Fruit fly (Drosophila melanogaster): ENCODE results near the gene TotA.

TotA gene

DNA sequence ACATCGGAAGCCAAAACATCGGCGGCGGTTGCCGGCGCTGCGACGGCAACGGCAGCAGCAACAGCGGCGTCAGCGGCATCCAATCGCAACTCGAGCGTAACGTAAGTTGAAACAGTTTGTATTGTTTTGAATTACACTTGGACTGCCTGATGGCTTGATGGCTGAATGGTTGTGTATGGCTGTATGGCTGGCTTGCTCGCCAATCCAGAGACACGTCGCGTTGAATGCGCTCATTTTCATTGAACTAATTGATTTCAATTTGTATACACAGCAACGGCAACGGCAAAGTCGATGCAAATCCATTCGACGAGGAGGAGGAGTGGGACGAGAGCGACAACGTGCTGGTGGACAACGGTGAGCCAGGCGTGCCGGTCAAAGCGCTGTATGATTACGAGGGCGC lies 32.0 kb upstream of the TotA start:
- no peak for TF ChIP-seq noc (tag; optimal IDR thresholded peaks at IDR 0.05)

DNA sequence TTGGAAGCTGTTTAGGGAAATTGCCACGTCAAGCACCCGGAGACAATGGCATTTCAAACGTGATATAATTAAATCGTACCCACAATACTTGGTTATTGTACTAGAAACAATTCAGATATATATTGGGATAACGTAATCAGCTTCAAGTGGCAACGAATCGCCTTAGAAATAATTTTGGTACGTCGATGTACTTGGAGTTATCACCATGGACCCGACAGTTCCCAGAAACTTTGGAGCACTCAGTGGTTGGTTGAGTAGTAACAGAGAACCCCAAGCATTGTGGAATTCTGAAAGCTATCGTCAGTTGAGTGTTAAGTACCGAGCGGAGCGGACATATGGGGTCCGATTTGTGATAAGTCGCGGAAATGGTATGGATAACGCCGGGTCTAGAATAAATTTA lies 29.0 kb upstream of the TotA start, which contains the start of gene CG15695:
Gene CG15695 (plus strand): TSS at position 301 of the 400 bp plus-strand sequence.
- no peak for TF ChIP-seq noc (tag; optimal IDR thresholded peaks at IDR 0.05)

DNA sequence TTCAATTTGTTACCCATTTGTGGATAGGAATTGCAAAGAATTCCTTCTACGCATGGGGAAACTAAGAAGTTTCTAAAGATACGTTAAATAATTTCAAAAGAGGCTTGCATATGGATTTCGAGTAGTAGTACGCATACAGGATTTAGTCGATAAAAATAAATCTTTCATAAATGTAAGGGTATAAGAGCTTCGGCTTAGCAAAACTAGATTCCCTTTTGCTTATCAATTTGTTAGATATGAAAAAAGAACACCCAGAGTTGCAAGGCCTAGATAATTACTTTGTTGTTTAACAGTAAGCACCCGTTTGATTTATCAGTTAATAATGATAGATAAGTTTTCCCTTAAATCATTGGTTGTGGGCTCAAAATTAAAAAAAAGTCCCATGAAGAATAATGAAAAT lies 25.3 kb upstream of the TotA start:
- TF ChIP-seq noc (tag; optimal IDR thresholded peaks at IDR 0.05): no peak

DNA sequence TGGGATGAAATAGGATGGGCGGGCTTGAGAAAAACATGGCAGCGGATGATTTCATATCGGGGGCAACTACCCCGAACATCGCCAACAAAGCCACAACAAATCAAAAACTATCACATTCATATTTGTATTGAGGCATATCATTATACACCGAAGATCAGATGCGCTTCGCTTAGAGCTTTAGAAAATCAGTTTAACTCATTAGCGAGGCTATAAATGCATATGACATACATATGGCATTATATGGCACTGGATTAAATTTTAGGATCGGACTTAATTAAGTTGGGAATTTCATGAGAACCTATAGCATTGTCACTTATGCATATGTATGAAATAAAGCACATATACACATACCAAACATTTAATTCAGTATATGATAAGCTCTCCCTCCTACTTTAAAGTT lies 24.5 kb upstream of the TotA start:
- no peak for TF ChIP-seq noc (tag; optimal IDR thresholded peaks at IDR 0.05)

DNA sequence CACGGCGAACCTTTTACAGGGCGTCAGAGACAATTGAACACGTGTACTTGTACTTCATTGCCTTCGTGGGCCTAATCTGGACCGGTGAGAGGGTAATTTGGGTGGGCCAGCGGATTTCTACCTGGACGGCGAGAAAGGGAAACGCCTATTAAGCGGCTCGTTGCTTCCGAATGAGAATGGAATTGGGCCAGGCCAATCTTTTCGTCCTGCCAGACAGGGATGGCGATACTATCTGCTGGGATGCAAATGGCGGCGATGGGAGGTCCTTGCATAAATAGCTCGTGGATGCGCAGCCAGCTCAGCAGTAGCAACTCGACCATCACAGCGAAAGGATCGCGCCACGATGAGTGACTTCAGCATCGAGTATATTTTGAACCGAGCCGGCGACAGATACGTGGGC lies 24.1 kb upstream of the TotA start, which contains the start of gene CG15696:
Gene CG15696 (plus strand): TSS at position 301 of the 400 bp plus-strand sequence.
- no peak for TF ChIP-seq noc (tag; optimal IDR thresholded peaks at IDR 0.05)

DNA sequence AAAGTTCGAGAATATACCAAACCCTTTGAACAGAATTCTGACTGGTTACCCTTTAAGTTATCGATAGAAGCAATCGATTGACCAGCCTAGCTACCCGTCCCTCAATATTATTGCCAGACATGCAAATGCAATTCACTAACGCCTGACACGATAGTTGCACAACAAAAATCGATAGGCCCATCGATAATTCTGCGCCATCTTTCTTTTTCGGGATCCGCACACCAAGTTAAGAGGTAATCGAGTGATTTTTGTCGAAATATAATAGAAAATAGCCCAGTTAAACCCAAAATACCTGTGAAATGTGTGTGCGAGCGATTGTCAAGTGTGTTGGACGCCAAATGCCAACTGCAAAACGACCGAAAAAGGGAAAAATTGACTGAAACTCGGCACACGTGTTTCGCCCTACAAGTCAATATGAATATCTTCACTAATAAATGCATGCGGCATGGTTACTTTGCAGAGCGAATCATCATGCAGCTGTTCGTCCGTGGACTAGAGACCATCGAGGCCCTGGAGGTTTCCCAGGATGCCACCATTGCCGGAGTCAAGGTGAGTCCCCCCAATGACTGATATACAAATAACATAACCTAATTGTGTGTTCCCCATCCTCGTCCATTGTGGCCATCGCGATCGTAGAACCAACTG lies 20.3 kb upstream of the TotA start, which contains the start of gene RpS30:
Gene RpS30 (plus strand): TSS at position 122 of the 645 bp plus-strand sequence.
- TF ChIP-seq noc (tag; optimal IDR thresholded peaks at IDR 0.05): peak; percentile 18

DNA sequence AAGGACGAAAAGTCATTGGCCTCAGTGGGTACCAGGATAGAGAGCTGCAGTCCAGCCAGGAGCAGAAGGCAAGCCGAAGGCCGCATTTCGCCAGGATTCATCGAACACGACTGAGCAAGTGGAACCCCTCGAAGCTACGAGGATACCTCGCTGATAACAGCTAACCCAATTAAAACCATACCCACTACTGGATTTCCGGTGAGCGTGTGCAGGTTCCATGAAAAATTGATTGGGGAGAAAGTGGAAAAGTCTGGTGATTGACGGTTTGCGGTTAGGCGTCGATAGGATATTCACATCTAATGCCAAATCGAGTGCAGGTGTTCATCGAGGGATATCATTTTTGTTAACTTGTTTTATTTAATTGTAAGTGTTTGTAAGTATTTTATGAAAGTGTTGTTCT lies 11.0 kb upstream of the TotA start, which contains the start of gene Ir93a:
Gene Ir93a (minus strand): TSS at position 101 of the 400 bp plus-strand sequence.
- no peak for TF ChIP-seq noc (tag; optimal IDR thresholded peaks at IDR 0.05)

DNA sequence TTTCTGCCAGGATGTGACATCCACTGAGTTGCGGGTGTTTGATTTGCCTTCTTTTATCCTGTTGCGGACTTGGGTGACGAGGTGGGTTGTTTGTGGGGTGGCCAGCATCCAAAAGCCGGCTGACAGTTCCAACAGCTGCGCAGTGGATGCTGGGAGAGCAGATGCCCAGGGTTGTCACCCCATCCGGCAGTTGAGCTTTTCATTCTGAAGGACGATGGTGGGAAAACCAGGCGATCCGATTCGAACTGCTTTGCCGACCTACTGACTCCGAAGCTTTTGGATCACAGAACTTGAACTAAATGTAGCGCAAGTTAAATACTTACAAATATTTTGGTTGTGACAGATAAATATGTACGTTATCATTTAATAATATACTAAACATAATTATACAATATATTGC lies 4.6 kb upstream of the TotA start, which contains the start of gene KaiR1D:
Gene KaiR1D (minus strand): TSS at position 28 of the 400 bp plus-strand sequence.
- TF ChIP-seq noc (tag; optimal IDR thresholded peaks at IDR 0.05): no peak

DNA sequence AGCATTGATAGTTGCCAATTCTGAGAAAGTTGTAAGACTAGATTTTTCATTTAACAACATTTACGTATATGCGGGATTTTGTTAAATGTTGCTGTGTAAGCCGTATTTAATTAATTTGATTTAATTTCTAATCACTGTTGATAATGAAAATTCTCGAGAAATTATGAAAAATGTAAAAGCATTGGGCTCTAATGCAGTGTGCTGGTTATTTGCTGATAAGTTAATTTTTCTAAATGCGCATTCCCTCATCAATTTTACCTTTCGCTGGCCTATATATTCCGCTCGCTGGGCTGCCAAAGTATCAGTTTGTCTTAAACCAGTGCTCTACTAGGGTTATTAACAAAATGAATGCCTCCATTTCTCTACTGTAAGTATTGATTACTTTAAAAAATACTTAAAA lies 1.9 kb downstream of the TotA start, which contains the start of gene TotC:
Gene TotC (plus strand): TSS at position 301 of the 400 bp plus-strand sequence.
- TF ChIP-seq noc (tag; optimal IDR thresholded peaks at IDR 0.05): no peak

DNA sequence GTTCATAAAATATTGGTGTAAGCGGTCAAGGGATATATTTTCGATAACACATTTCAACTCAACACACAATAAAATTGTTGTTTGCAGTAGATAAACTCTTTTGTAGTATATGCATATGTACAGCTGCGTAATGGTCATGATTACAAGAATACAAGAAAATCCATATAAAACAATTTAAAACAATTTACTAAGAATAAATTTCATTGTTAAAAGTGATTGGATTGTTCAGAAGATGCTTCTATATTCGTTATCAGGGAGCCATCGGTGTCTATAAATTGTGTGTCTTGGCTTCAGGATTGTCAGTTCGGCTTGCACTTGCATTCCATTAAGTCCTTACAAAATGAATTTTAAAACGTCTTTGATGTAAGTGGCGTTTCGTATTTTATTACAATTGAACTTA lies 2.8 kb downstream of the TotA start, which contains the start of gene TotB:
Gene TotB (plus strand): TSS at position 301 of the 400 bp plus-strand sequence.
- TF ChIP-seq noc (tag; optimal IDR thresholded peaks at IDR 0.05): no peak

DNA sequence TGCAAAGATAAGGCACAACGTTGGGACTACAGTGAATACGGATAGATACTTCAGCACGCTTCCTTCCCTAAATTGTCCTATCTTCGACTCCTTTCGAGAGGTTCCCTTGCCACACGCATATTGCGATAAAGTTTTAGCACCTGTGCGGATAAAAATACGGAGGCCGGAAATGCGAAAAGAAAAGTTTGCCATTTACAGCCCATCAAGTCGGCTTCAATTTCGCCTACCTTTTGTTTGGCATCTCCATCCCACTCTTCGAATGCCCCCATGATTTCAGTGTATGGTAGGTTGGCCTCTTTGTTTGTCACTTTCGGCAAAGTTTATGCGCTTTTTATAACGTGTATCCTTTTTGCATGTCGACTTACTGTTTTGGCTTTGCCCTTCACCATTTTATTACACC lies 5.8 kb downstream of the TotA start:
- TF ChIP-seq noc (tag; optimal IDR thresholded peaks at IDR 0.05): no peak

DNA sequence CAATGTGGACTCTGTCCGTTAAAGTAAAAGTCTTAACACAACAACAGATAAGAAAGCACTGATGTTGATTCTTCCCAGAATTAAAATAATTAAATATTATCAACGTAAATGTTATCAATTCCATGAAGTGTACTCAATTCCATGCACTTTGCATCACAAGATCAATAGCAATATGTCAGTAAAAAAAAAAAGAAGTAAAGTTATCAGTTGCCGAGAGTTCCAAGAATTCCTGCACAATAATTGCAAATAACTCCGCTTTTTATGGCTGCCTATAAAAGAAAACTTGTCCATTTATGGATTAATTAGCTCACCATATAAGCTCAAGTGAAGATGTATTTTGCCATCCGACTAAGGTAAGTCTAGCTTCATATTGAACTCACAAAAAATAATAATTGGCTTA lies 6.6 kb downstream of the TotA start, which contains the start of gene TotZ:
Gene TotZ (plus strand): TSS at position 301 of the 400 bp plus-strand sequence.
- TF ChIP-seq noc (tag; optimal IDR thresholded peaks at IDR 0.05): no peak

DNA sequence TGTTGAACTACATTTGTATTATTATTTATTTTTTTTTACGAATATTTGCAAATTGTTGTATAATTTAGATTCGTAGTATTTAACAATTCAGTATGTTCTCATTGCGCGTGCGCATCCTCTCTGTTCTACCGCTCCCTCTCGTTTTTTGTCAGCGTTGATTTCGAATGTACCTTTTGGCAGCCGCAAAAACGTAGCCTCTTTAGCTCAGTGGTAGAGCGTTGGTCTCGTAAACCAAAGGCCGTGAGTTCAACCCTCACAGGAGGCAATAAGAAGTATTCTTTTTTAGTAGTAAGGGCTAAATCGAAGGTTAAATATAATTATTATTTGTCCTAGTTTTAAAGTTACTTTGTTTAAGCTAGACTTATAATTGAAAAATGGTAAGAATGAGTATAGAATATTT lies 19.7 kb downstream of the TotA start:
- no peak for TF ChIP-seq noc (tag; optimal IDR thresholded peaks at IDR 0.05)

DNA sequence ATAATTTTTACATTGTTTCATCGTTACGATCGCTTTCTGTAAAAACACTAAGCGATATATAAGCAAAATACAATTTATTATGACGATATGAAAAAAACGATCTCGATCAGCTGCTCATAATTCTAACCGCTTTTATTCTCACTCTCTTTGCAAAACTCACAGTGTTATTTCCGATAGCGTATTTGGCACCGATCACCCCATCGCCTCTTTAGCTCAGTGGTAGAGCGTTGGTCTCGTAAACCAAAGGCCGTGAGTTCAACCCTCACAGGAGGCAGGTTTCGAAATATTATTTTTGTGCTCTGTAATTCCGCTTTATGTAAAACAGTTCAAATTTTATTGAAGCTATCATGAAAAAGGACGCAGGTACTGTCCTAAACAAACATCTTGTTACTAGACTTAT lies 20.1 kb downstream of the TotA start:
- no peak for TF ChIP-seq noc (tag; optimal IDR thresholded peaks at IDR 0.05)

DNA sequence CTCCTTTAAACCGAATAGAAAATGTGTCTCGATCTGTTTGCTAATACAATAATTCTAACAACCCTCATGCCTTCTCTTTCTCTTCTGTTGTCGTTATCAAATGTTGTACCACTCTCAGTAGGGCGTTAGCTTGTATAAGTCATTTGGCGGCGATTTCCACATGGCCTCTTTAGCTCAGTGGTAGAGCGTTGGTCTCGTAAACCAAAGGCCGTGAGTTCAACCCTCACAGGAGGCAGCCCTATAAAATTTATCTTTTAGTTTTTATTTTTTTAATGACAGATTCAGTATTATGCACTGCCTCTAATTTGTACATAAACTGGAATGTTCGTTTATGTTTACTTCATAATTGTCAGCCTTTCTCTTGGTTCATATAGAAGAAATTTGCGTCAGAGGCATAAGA lies 20.7 kb downstream of the TotA start:
- TF ChIP-seq noc (tag; optimal IDR thresholded peaks at IDR 0.05): no peak

DNA sequence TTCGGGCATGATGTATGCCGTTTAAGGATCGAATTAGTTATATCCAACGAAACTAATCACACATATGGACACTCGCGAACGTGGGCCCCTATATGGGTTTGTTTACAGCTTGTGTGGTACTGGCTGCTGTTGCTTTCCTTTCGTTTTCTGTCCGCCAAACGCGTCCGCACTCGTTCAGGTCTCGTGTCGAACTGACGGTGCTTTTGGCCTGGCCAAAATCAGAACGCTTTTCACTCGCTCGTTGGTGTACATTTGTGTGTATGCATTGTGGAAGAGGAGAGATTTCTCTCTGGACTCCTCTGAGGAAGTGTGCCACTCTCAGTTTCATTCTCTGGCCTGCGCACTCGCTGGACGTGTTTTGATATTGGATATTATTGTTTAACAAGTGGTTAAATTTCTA lies 26.3 kb downstream of the TotA start, which contains the start of gene Ktl:
Gene Ktl (minus strand): TSS at position 193 of the 400 bp plus-strand sequence.
- no peak for TF ChIP-seq noc (tag; optimal IDR thresholded peaks at IDR 0.05)

DNA sequence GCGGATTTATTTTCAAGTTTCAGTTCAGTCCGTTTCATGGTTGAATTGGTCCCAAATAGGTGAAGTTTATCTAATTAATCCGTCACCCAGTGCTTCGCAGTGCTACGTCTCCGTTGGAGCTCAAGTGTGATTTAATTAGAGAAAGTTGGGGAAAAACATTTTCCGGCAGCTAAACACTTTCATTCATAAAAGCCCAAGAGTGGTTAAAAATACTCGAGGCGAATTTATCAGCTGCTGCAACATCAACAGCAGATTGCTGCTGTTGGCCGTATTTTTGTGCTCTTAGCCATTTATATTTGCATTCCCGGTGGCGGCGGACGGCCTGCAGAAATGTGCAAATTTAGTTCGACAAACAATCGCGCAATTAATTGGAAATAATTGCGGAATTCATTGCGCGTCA lies 30.8 kb downstream of the TotA start, which contains the start of gene Grik:
Gene Grik (plus strand): TSS at position 301 of the 400 bp plus-strand sequence.
- no peak for TF ChIP-seq noc (tag; optimal IDR thresholded peaks at IDR 0.05)

All from whole organism, larva.